Fruit fly (Drosophila melanogaster) whole organism, adult: ENCODE measurements around the gene CG17292.

ENCODE experiments used
- CG11617 ChIP-seq: fragments of 200-800 bp; sonication (Bioruptor generic); optimal IDR thresholded peaks from 2 replicates; lab custom pipeline; 2017; ENCODE audit warnings: mild to moderate bottlenecking, missing biosample characterization, missing genetic modification reagents, missing genetic modification characterization
- CG12768 ChIP-seq: fragments of 200-800 bp; sonication (Bioruptor generic); optimal IDR thresholded peaks from 2 replicates; lab custom pipeline; 2017; ENCODE audit warnings: missing biosample characterization, missing genetic modification characterization, mild to moderate bottlenecking, moderate library complexity, missing genetic modification reagents
- CG1620 ChIP-seq: fragments of 200-800 bp; sonication (Bioruptor generic); optimal IDR thresholded peaks from 2 replicates; lab custom pipeline; 2016; ENCODE audit warnings: missing biosample characterization, missing genetic modification characterization
- CG33017 ChIP-seq: fragments of 200-800 bp; sonication (Bioruptor generic); optimal IDR thresholded peaks from 2 replicates; lab custom pipeline; 2018; ENCODE audit warnings: missing biosample characterization, mild to moderate bottlenecking, missing genetic modification characterization, moderate library complexity
- CG5204 ChIP-seq: fragments of 200-800 bp; sonication (Bioruptor generic); optimal IDR thresholded peaks from 2 replicates; lab custom pipeline; 2016; ENCODE audit warnings: missing biosample characterization, missing genetic modification characterization
- CG7045 ChIP-seq: fragments of 200-800 bp; sonication (Bioruptor generic); optimal IDR thresholded peaks from 2 replicates; lab custom pipeline; 2017; ENCODE audit warnings: missing biosample characterization, mild to moderate bottlenecking, missing genetic modification characterization
- CG7101 ChIP-seq: fragments of 200-800 bp; sonication (Bioruptor generic); optimal IDR thresholded peaks from 2 replicates; lab custom pipeline; 2018; ENCODE audit warnings: missing biosample characterization, mild to moderate bottlenecking, missing genetic modification characterization, moderate library complexity
- Clk ChIP-seq: fragments of 200-800 bp; sonication (Bioruptor generic); optimal IDR thresholded peaks from 2 replicates; lab custom pipeline; 2017; ENCODE audit warnings: missing biosample characterization, missing genetic modification characterization
- Crg-1 ChIP-seq: fragments of 200-800 bp; sonication (Bioruptor generic); optimal IDR thresholded peaks from 2 replicates; lab custom pipeline; 2016; ENCODE audit warnings: missing biosample characterization, missing genetic modification characterization
- Hr96 ChIP-seq: fragments of 200-800 bp; sonication (Bioruptor generic); optimal IDR thresholded peaks from 2 replicates; lab custom pipeline; 2016; ENCODE audit warnings: missing biosample characterization, missing genetic modification characterization
- Mnt ChIP-seq: fragments of 200-800 bp; sonication (Bioruptor generic); optimal IDR thresholded peaks from 2 replicates; lab custom pipeline; 2016; ENCODE audit warnings: missing biosample characterization, mild to moderate bottlenecking, missing genetic modification characterization
- bab1 ChIP-seq: fragments of 200-800 bp; sonication (Bioruptor generic); optimal IDR thresholded peaks from 3 replicates; lab custom pipeline; 2019; ENCODE audit warnings: missing biosample characterization, mild to moderate bottlenecking, missing genetic modification characterization, moderate library complexity
- cic ChIP-seq: fragments of 200-800 bp; sonication (Bioruptor generic); optimal IDR thresholded peaks from 2 replicates; lab custom pipeline; 2017; ENCODE audit warnings: missing biosample characterization, mild to moderate bottlenecking, missing genetic modification characterization, moderate library complexity
- cnc ChIP-seq, 2 experiments: fragments of >200 bp; optimal IDR thresholded peaks; 2 replicates each; lab custom pipeline; 2017
- kay ChIP-seq: fragments of 200-800 bp; sonication (Bioruptor generic); peaks from one replicate; lab custom pipeline; 2016; ENCODE audit warnings: missing biosample characterization, missing genetic modification characterization, borderline replicate concordance
- ovo ChIP-seq: fragments of 200-800 bp; sonication (Bioruptor generic); optimal IDR thresholded peaks from 2 replicates; lab custom pipeline; 2016; ENCODE audit warnings: missing biosample characterization, missing genetic modification characterization
- pad ChIP-seq: fragments of 200-800 bp; sonication (Bioruptor generic); optimal IDR thresholded peaks from 3 replicates; lab custom pipeline; 2017; ENCODE audit warnings: missing biosample characterization, missing genetic modification characterization, mild to moderate bottlenecking, moderate library complexity, missing genetic modification reagents
- tj ChIP-seq: fragments of 200-800 bp; sonication (Bioruptor generic); optimal IDR thresholded peaks from 3 replicates; lab custom pipeline; 2017; ENCODE audit warnings: missing biosample characterization, mild to moderate bottlenecking, missing genetic modification characterization, moderate library complexity
- toe ChIP-seq: fragments of 200-800 bp; sonication (Bioruptor generic); optimal IDR thresholded peaks from 2 replicates; lab custom pipeline; 2016; ENCODE audit warnings: missing biosample characterization, missing genetic modification characterization

Gene CG17292

DNA sequence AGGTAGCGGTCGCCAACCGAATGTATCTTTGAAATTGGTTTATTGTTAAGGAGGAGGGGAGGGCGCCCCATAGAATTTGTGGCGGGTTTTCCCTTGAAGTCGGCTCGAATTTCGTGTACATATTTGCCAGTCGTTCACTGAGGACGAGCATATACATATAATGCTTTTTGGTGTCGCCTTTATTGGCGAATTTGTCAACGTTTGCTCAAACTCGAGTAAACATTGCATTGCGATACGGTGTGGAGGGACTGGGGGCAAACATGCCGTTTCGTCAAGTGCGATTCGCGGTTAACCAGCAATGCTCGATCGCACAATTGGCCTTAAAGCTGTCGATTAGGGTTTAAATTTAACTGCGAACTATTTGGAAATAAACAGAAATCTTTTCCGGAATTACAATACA, 47.3 kb downstream of the CG17292 start:
- TF ChIP-seq ovo (no peak), CG1620 (no peak), cic (GFP tag; lab: Kevin White, UChicago) (no peak), tj (GFP tag; lab: Kevin White, UChicago) (peak; percentile 91), Crg-1 (GFP tag; lab: Kevin White, UChicago) (no peak), kay (GFP tag; lab: Kevin White, UChicago) (no peak), bab1 (GFP tag; lab: Kevin White, UChicago) (no peak)

DNA sequence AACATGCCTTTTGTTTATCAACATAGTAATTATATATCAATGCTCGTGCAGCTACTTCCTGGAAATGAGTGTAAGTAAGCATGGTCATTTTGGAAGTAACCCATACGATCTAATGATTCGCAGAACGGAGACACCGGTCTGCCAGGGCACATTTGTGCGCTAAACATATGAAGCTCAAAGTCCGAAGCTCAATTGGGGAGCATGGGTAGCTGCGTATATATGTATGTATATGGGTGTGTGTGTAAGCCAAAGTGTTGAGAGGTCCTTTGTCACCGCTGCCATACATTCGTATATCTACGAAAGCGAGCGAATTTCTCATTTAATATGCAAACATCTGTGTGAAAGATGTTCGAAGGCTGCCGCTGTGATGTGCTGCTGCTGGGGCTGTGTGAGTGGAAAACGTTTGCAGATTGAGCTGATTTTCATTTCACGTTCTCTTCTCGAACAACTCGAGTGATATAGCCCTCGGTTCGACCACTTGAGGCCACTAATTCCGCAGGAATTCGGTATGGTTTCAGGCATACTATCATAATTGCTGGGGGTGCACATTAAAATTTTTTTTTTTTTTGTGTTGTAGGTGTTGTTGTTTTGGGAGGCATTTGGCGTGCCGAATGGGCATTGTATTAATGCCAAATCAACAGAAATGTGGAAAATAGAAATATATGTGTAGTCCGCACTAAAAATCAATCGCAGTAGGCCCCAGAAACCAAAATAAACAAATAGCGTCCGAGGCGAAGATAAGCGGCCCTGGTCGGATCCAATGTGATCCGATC, 48.0 kb downstream of the CG17292 start:
- TF ChIP-seq Mnt (GFP tag; lab: Kevin White, UChicago) (no peak), cnc (optimal IDR thresholded peaks at IDR 0.05; lab: Kevin White, UChicago) (no peak), tj (GFP tag; lab: Kevin White, UChicago) (peak; percentile 68), Crg-1 (GFP tag; lab: Kevin White, UChicago) (no peak), Clk (no peak), toe (GFP tag; lab: Kevin White, UChicago) (no peak), CG12768 (no peak), CG7045 (no peak), ovo (no peak)

DNA sequence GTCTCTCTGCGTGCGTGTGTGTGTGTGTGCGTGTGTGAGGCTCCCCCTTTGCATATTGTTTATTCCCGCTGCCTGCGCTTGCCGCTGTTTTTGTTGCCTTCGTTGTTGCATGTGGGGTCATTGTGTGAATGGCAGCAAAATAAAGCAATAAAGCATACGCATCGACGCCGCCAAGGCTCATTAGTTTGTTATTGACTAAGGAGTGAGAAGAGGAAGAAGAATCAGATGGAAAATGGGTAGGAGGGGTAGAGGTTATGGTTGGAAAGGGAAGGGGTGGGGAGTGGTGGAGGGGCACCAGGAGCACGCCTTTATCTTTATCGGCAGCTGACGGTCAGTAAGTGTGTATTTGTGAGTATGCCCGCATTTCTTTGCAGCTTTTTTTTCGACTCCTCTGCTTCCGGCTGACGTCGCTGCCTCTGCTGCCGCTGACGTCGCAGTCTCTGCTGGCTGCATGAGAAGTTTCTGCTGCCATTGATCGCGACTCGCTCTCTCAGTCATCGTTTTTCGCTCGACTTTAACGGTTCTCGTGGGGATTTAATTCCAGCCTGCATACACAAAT, 49.2 kb downstream of the CG17292 start:
- peak; percentile 70 for TF ChIP-seq pad
- no peak for TF ChIP-seq CG12768

DNA sequence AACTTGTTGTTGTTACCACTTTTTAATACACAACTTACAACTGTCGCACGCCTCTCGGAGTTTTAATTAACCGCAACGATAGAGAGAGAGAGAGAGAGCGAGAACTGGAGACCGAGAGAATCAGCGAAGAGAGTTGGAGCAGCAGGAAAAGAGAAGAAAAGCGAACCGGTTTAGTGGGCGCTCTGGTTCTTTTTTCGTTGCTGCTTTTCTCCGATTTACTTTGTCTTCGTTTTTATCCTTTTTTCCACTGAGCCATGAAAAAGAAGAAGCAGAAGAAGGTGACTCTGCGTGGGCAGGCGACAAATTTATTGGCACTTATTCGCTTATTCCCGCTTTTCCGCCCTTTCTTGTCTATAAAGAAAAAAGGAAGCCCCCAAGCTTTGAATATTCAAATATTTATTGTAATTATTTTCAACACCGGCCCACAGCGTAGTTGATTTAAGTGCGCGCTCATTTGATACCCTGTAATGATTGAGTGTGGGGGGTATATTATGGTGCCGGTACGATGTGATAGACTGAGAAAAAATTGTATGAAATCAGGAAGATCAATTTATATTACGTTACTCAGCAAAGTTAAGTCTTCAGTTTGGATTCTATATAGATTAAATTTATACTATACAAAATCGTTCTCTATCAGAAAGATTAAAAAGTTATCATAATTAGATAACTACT, 50.1 kb downstream of the CG17292 start:
- no peak for TF ChIP-seq cnc (optimal IDR thresholded peaks at IDR 0.05; lab: Kevin White, UChicago)
- no peak for TF ChIP-seq CG7045
- no peak for TF ChIP-seq CG1620
- TF ChIP-seq kay (GFP tag; lab: Kevin White, UChicago) = no peak
- no peak for TF ChIP-seq bab1 (GFP tag; lab: Kevin White, UChicago)

DNA sequence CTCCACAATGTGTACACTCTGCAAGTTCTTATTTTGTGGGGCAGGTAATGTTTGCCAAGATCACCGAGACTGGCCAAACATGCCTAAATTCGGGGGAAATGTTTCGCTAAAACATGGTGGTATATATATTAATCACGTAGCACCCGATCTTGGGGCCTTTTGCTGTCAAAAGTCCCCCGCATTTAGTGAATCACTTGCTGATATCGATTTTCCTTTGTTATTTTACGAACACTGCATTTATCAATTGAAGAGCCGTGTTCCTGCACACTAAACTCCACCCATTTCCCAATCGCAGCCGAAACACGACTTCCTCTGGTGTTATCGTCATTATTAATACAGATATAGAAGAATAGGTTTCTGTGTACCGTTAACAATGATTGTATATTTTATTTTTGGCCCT, 51.5 kb downstream of the CG17292 start:
- no peak for TF ChIP-seq Clk
- no peak for TF ChIP-seq bab1 (GFP tag; lab: Kevin White, UChicago)
- no peak for TF ChIP-seq toe (GFP tag; lab: Kevin White, UChicago)
- no peak for TF ChIP-seq Crg-1 (GFP tag; lab: Kevin White, UChicago)
- no peak for TF ChIP-seq Mnt (GFP tag; lab: Kevin White, UChicago)
- TF ChIP-seq tj (GFP tag; lab: Kevin White, UChicago) = no peak
- TF ChIP-seq pad = no peak
- TF ChIP-seq Hr96 (GFP tag; lab: Kevin White, UChicago) = no peak
- no peak for TF ChIP-seq ovo
- no peak for TF ChIP-seq CG1620
- no peak for TF ChIP-seq cnc (optimal IDR thresholded peaks at IDR 0.05; lab: Kevin White, UChicago)
- TF ChIP-seq CG5204 (GFP tag; lab: Kevin White, UChicago) = no peak
- no peak for TF ChIP-seq CG33017 (tag; lab: Kevin White, UChicago)
- TF ChIP-seq CG12768 = no peak
- TF ChIP-seq CG11617 = no peak
- TF ChIP-seq CG7101 (tag; lab: Kevin White, UChicago) = no peak

DNA sequence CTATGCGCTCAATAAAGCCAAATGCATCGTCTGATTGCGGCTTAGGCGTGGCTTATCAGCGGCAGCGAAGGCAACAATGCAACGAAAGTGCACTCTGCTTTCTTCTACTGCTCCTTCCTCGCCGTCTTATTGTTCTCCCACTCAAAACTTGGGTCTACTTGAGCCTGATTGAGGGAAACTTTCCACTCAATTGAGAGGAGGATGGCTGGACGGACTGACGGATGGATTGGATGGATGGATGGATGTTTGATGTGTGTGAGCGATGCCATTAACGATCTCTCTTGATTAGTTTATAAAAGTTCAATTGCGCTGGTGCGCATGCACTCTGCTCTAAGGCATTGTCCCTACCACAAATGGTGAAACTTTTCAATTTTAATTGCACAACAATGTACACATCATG, 52.8 kb downstream of the CG17292 start:
- TF ChIP-seq CG1620 (no peak), tj (GFP tag; lab: Kevin White, UChicago) (no peak), pad (no peak), Mnt (GFP tag; lab: Kevin White, UChicago) (no peak), Clk (no peak), cnc (optimal IDR thresholded peaks at IDR 0.05; lab: Kevin White, UChicago) (no peak), kay (GFP tag; lab: Kevin White, UChicago) (no peak), CG12768 (no peak)

DNA sequence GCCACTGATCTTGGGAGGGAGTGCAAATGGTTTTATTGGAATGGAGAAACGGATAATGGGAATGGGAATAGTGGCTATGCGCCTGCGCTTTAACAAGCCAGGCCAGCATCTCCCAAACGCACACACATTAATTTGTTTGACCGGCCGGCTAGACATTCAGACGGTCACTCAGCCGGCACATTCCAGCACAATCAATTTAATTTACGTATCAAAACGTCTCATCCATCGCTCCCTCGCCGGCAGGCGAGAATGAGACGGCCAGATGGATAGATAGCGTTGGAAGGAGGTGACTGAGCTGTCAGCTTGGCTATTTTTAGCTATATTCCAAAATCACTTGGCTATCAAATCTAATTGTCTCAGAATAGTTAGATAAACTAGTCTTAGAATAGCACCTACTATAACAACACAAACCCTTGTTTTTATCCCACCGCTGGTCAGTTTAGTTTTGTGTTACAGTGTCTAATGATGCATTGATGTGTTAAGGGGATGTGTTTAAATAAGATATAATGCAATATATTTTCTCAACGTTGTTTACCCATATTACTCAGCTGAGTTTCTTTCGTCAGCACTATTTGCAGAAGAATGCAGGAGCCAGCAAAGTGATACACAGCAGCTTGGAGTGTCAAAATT, 53.3 kb downstream of the CG17292 start:
- peak; percentile 90 for TF ChIP-seq tj (GFP tag; lab: Kevin White, UChicago)
- TF ChIP-seq CG12768 = no peak
